Fruit fly (Drosophila melanogaster): ENCODE data around the gene TotF.
A peak's percentile ranks its signal among the peaks of the same experiment; 100 is the strongest.

Gene TotF

dm6 chr2L:19887468-19887867, 24.7 kb downstream of the TotF start (continued):
- TF ChIP-seq CG3281 (GFP tag; optimal IDR thresholded peaks at IDR 0.05) (peak; percentile 23), eyg (GFP tag; optimal IDR thresholded peaks at IDR 0.05) (peak; percentile 7), CG6791 (GFP tag; IDR thresholded peaks at IDR 0.05; ENCODE audit: partially characterized antibody) (peak; percentile 82), CG31388 (GFP tag; optimal IDR thresholded peaks at IDR 0.05) (peak; percentile 40), CG16779 (GFP tag; IDR thresholded peaks at IDR 0.05) (0 out of 2 replicates have a peak, but pooled peaks have one; percentile 4), Hey (tag; optimal IDR thresholded peaks at IDR 0.05) (no peak), peb (GFP tag; IDR thresholded peaks at IDR 0.05) (no peak), CG12659 (GFP tag; optimal IDR thresholded peaks at IDR 0.05) (peak; percentile 62), odd (GFP tag; optimal IDR thresholded peaks at IDR 0.05) (peak; percentile 14), CG5245 (GFP tag; optimal IDR thresholded peaks at IDR 0.05) (peak; percentile 80), CG11247 (GFP tag; IDR thresholded peaks at IDR 0.05) (peak; percentile 75), otp (GFP tag; IDR thresholded peaks at IDR 0.05) (peak; percentile 47; the same call in 1 of the 3 replicates), Rfx (GFP tag; IDR thresholded peaks at IDR 0.05) (peak; percentile 88), MESR4 (GFP tag; optimal IDR thresholded peaks at IDR 0.05) (no peak), ase (GFP tag; IDR thresholded peaks at IDR 0.05) (peak; percentile 64; the same call in 2 of the 3 replicates), H2.0 (GFP tag; IDR thresholded peaks at IDR 0.05) (peak; percentile 66), CG18764 (GFP tag; optimal IDR thresholded peaks at IDR 0.05) (peak; percentile 64), Doc2 (GFP tag; IDR thresholded peaks at IDR 0.05) (no peak), CG17328 (GFP tag; IDR thresholded peaks at IDR 0.05) (peak; percentile 56; the same call in 1 of the 2 replicates), Hsf (GFP tag; optimal IDR thresholded peaks at IDR 0.05) (peak; percentile 80), CG2129 (GFP tag; IDR thresholded peaks at IDR 0.05; ENCODE audit: partially characterized antibody) (no peak), scrt (GFP tag; optimal IDR thresholded peaks at IDR 0.05) (peak; percentile 30), luna (GFP tag; optimal IDR thresholded peaks at IDR 0.05) (peak; percentile 29), Mad (GFP tag; optimal IDR thresholded peaks at IDR 0.05) (peak; percentile 56), CG4328 (GFP tag; optimal IDR thresholded peaks at IDR 0.05) (peak; percentile 43), Hand (GFP tag; optimal IDR thresholded peaks at IDR 0.05) (no peak), slbo (GFP tag; IDR thresholded peaks at IDR 0.05) (peak; percentile 89), CG15514 (GFP tag; optimal IDR thresholded peaks at IDR 0.05) (peak; percentile 88), Xrp1 (GFP tag; IDR thresholded peaks at IDR 0.05) (peak; percentile 78; the same call in 1 of the 2 replicates), Atf3 (GFP tag; optimal IDR thresholded peaks at IDR 0.05) (peak; percentile 55), zfh1 (GFP tag; IDR thresholded peaks at IDR 0.05) (peak; percentile 53), CrebB (tag; optimal IDR thresholded peaks at IDR 0.05) (peak; percentile 33), sd (tag; optimal IDR thresholded peaks at IDR 0.05) (peak; percentile 0), en (GFP tag; optimal IDR thresholded peaks at IDR 0.05) (peak; percentile 59), pfk (GFP tag; optimal IDR thresholded peaks at IDR 0.05) (no peak), dmrt11E (tag; optimal IDR thresholded peaks at IDR 0.05) (peak; percentile 60), Neu2 (GFP tag; optimal IDR thresholded peaks at IDR 0.05; ENCODE audit: borderline replicate concordance) (no peak), ind (GFP tag; optimal IDR thresholded peaks at IDR 0.05) (peak; percentile 73), Elba2 (GFP tag; optimal IDR thresholded peaks at IDR 0.05) (peak; percentile 32), onecut (GFP tag; IDR thresholded peaks at IDR 0.05) (peak; percentile 62), ro (GFP tag; IDR thresholded peaks at IDR 0.05) (no peak), CG2875 (GFP tag; optimal IDR thresholded peaks at IDR 0.05) (peak; percentile 58), vvl (GFP tag; IDR thresholded peaks at IDR 0.05) (peak; percentile 84), NFAT (GFP tag; IDR thresholded peaks at IDR 0.05) (peak; percentile 86), sob (GFP tag; IDR thresholded peaks at IDR 0.05) (peak; percentile 86), Hr3 (GFP tag; optimal IDR thresholded peaks at IDR 0.05) (peak; percentile 60), tio (GFP tag; optimal IDR thresholded peaks at IDR 0.05) (peak; percentile 11), cwo (GFP tag; optimal IDR thresholded peaks at IDR 0.05) (no peak), Trl (optimal IDR thresholded peaks at IDR 0.05) (no peak), Trl (GFP tag; optimal IDR thresholded peaks at IDR 0.05) (peak; percentile 72), Lpt (GFP tag; optimal IDR thresholded peaks at IDR 0.05) (peak; percentile 78), CG10147 (GFP tag; optimal IDR thresholded peaks at IDR 0.05) (peak; percentile 27)

Measured in whole organism, embryonic.